Worm (Caenorhabditis elegans): Measurements from ENCODE around the gene odd-1.

DNA sequence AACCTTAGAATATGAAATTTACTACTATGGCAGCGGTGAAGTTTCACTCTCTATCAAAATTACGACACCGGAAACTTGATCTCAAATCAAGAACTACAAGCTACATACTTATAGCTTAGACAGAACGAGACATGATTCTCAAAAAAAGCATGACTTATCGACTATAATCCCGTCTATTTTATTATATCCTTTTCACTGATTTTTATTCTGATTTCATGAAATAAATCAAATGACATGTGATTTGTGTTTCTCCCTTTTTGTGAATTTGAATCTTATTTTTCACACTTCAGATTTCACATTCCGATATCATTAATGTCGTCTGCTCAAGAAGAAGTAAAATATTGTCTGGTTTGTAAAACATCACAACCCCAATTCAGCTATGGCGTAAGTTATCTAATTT is 8.1 kb upstream of the odd-1 start, which contains the start of gene ZK418.11:
- no peak for TF ChIP-seq fos-1 (tag; optimal IDR thresholded peaks at IDR 0.05)
- TF ChIP-seq nhr-76 (tag; optimal IDR thresholded peaks at IDR 0.05) = no peak
- TF ChIP-seq ceh-9 (tag; optimal IDR thresholded peaks at IDR 0.05) = no peak

All from whole organism, L3 larva.